Fruit fly (Drosophila melanogaster) whole organism, embryonic: ENCODE results near the gene Ocrl.
A peak's percentile ranks its signal among the peaks of the same experiment; 100 is the strongest.

Experiments
- ATbp ChIP-seq: fragments of 200-800 bp; sonication (Bioruptor generic); optimal IDR thresholded peaks from 2 replicates; lab custom pipeline; 2017; ENCODE audit warnings: missing biosample characterization, mild to moderate bottlenecking, missing genetic modification characterization, missing genetic modification reagents
- Adf1 ChIP-seq: fragments of 200-800 bp; sonication (Bioruptor generic); IDR thresholded peaks from 2 replicates; pipeline ENCODE4 v1.3.6; 2022; ENCODE audit warnings: missing biosample characterization, missing genetic modification characterization
- Bdp1 ChIP-seq: fragments of 200-800 bp; sonication (Bioruptor generic); optimal IDR thresholded peaks from 3 replicates; lab custom pipeline; 2016; ENCODE audit warnings: missing biosample characterization, missing genetic modification characterization
- CG1024 ChIP-seq: fragments of 200-800 bp; sonication (Bioruptor generic); IDR thresholded peaks from 2 replicates; pipeline ENCODE4 v1.3.6; 2022; ENCODE audit warnings: missing biosample characterization, missing genetic modification characterization
- CG11247 ChIP-seq: fragments of 200-800 bp; sonication (Bioruptor generic); IDR thresholded peaks from 2 replicates; pipeline ENCODE4 v1.3.6; 2022; ENCODE audit warnings: missing biosample characterization, missing genetic modification characterization
- CG12155 ChIP-seq: fragments of 200-800 bp; sonication (Bioruptor generic); optimal IDR thresholded peaks from 3 replicates; lab custom pipeline; 2016; ENCODE audit warnings: missing biosample characterization, missing genetic modification characterization
- CG15073 ChIP-seq: fragments of 200-800 bp; sonication (Bioruptor generic); optimal IDR thresholded peaks from 2 replicates; lab custom pipeline; 2016; ENCODE audit warnings: missing biosample characterization, missing genetic modification characterization
- CG1529 ChIP-seq: fragments of 200-800 bp; sonication (Bioruptor generic); optimal IDR thresholded peaks from 3 replicates; lab custom pipeline; 2018; ENCODE audit warnings: missing biosample characterization, missing genetic modification characterization
- CG16779 ChIP-seq: fragments of 200-800 bp; sonication (Bioruptor generic); IDR thresholded peaks from 2 replicates; pipeline ENCODE4 v1.3.6; 2022; ENCODE audit warnings: missing biosample characterization, missing genetic modification characterization
- CG2678 ChIP-seq: fragments of 200-800 bp; sonication (Bioruptor generic); optimal IDR thresholded peaks from 3 replicates; lab custom pipeline; 2019; ENCODE audit warnings: missing biosample characterization, mild to moderate bottlenecking, missing genetic modification characterization, moderate library complexity
- CG2875 ChIP-seq: fragments of 200-800 bp; sonication (Bioruptor generic); optimal IDR thresholded peaks from 2 replicates; lab custom pipeline; 2017; ENCODE audit warnings: missing biosample characterization, mild to moderate bottlenecking, missing genetic modification characterization, missing genetic modification reagents
- CG33557 ChIP-seq: fragments of 200-800 bp; sonication (Bioruptor generic); optimal IDR thresholded peaks from 2 replicates; lab custom pipeline; 2019; ENCODE audit warnings: missing biosample characterization, mild to moderate bottlenecking, missing genetic modification characterization, moderate library complexity
- CG34376 ChIP-seq: fragments of 200-800 bp; sonication (Bioruptor generic); optimal IDR thresholded peaks from 2 replicates; lab custom pipeline; 2018; ENCODE audit warnings: missing biosample characterization, mild to moderate bottlenecking, missing genetic modification characterization
- CG4707 ChIP-seq: fragments of 200-800 bp; sonication (Bioruptor generic); optimal IDR thresholded peaks from 2 replicates; lab custom pipeline; 2018; ENCODE audit warnings: missing biosample characterization, mild to moderate bottlenecking, missing genetic modification characterization, moderate library complexity
- CG6272 ChIP-seq: fragments of 200-800 bp; sonication (Bioruptor generic); IDR thresholded peaks from 2 replicates; pipeline ENCODE4 v1.3.6; 2022; ENCODE audit warnings: missing biosample characterization, missing genetic modification characterization
- CG6654 ChIP-seq: fragments of 200-800 bp; sonication (Bioruptor generic); optimal IDR thresholded peaks from 2 replicates; lab custom pipeline; 2017; ENCODE audit warnings: missing biosample characterization, mild to moderate bottlenecking, missing genetic modification characterization
- CG7271 ChIP-seq: fragments of 200-800 bp; sonication (Bioruptor generic); optimal IDR thresholded peaks from 2 replicates; lab custom pipeline; 2018; ENCODE audit warnings: missing biosample characterization, mild to moderate bottlenecking, missing genetic modification characterization, moderate library complexity
- CG7745 ChIP-seq: fragments of 200-800 bp; sonication (Bioruptor generic); optimal IDR thresholded peaks from 2 replicates; lab custom pipeline; 2018; ENCODE audit warnings: missing biosample characterization, mild to moderate bottlenecking, missing genetic modification characterization, moderate library complexity
- CG7839 ChIP-seq: fragments of 200-800 bp; sonication (Bioruptor generic); optimal IDR thresholded peaks from 3 replicates; lab custom pipeline; 2018; ENCODE audit warnings: missing biosample characterization, mild to moderate bottlenecking, missing genetic modification characterization, moderate library complexity
- CG8478 ChIP-seq: fragments of >200 bp; optimal IDR thresholded peaks from 2 replicates; lab custom pipeline; 2018
- CG8944 ChIP-seq: fragments of 200-800 bp; sonication (Bioruptor generic); optimal IDR thresholded peaks from 3 replicates; lab custom pipeline; 2016; ENCODE audit warnings: missing biosample characterization, missing genetic modification characterization
- CTCF ChIP-seq: fragments of 200-800 bp; sonication (Bioruptor generic); optimal IDR thresholded peaks from 2 replicates; lab custom pipeline; 2017; ENCODE audit warnings: missing biosample characterization, mild to moderate bottlenecking, missing genetic modification characterization, moderate library complexity
- Camta ChIP-seq: fragments of 200-800 bp; sonication (Bioruptor generic); optimal IDR thresholded peaks from 2 replicates; lab custom pipeline; 2016; ENCODE audit warnings: missing biosample characterization, missing genetic modification characterization
- CkIIα-i1 ChIP-seq: fragments of 200-800 bp; sonication (Bioruptor generic); IDR thresholded peaks from 2 replicates; pipeline ENCODE4 v1.3.6; 2022; ENCODE audit warnings: missing biosample characterization, missing genetic modification characterization
- D19A ChIP-seq: fragments of 200-800 bp; optimal IDR thresholded peaks from 3 replicates; lab custom pipeline; 2019; ENCODE audit warnings: missing biosample characterization, mild to moderate bottlenecking, missing genetic modification characterization, moderate library complexity
- Gug ChIP-seq: fragments of 200-800 bp; sonication (Bioruptor generic); IDR thresholded peaks from 4 replicates; pipeline ENCODE4 v1.3.6; 2022; ENCODE audit warnings: missing biosample characterization, missing genetic modification characterization
- Hr78 ChIP-seq, 2 experiments: fragments of 200-800 bp in 1 of 2; fragments of >200 bp in 1 of 2; sonication (Bioruptor generic) in 1 of 2; optimal IDR thresholded peaks; 2 replicates each; lab custom pipeline; 2017 to 2019; ENCODE audit warnings: missing biosample characterization in 2 of 2, missing genetic modification characterization in 2 of 2, mild to moderate bottlenecking in 1 of 2, moderate library complexity in 1 of 2
- Mrtf ChIP-seq: fragments of 200-800 bp; sonication (Bioruptor generic); IDR thresholded peaks from 3 replicates; pipeline ENCODE4 v1.3.6; 2022; ENCODE audit warnings: missing biosample characterization, missing genetic modification characterization
- Trl ChIP-seq, 3 experiments: fragments of >200 bp in 2 of 3; fragments of 200-800 bp in 1 of 3; sonication (Bioruptor generic) in 1 of 3; optimal IDR thresholded peaks; 2 replicates in 1 of 3; 3 replicates in 2 of 3; lab custom pipeline; 2016 to 2017; ENCODE audit warnings: missing biosample characterization in 1 of 3, missing genetic modification characterization in 1 of 3
- amos ChIP-seq: fragments of 200-800 bp; sonication (Bioruptor generic); IDR thresholded peaks from 2 replicates; pipeline ENCODE4 v1.3.6; 2022; ENCODE audit warnings: missing biosample characterization, missing genetic modification characterization; ENCODE audit not compliant: partially characterized antibody
- chm ChIP-seq: fragments of 200-800 bp; sonication (Bioruptor generic); IDR thresholded peaks from 2 replicates; pipeline ENCODE4 v1.3.6; 2022; ENCODE audit warnings: missing biosample characterization, missing genetic modification characterization
- da ChIP-seq: fragments of 200-800 bp; sonication (Bioruptor generic); optimal IDR thresholded peaks from 2 replicates; lab custom pipeline; 2016; ENCODE audit warnings: missing biosample characterization, missing genetic modification characterization
- dpn ChIP-seq, 2 experiments: fragments of 200-800 bp; sonication (Bioruptor generic); optimal IDR thresholded peaks; 3 replicates each; lab custom pipeline; 2016; ENCODE audit warnings: missing biosample characterization in 2 of 2, missing genetic modification characterization in 2 of 2
- ems ChIP-seq: fragments of 200-800 bp; sonication (Bioruptor generic); optimal IDR thresholded peaks from 3 replicates; lab custom pipeline; 2016; ENCODE audit warnings: missing biosample characterization, missing genetic modification characterization
- gce ChIP-seq: fragments of 200-800 bp; sonication (Bioruptor generic); IDR thresholded peaks from 3 replicates; pipeline ENCODE4 v1.3.6; 2022; ENCODE audit warnings: missing biosample characterization, missing genetic modification characterization
- gcm2 ChIP-seq: fragments of 200-800 bp; sonication (Bioruptor generic); optimal IDR thresholded peaks from 2 replicates; lab custom pipeline; 2016; ENCODE audit warnings: missing biosample characterization, missing genetic modification characterization
- hbn ChIP-seq: fragments of 200-800 bp; sonication (Bioruptor generic); IDR thresholded peaks from 2 replicates; pipeline ENCODE4 v1.3.6; 2022; ENCODE audit warnings: missing biosample characterization, missing genetic modification characterization; ENCODE audit not compliant: partially characterized antibody
- hkb ChIP-seq, 2 experiments: fragments of 200-800 bp in 1 of 2; fragments of >200 bp in 1 of 2; sonication (Bioruptor generic) in 1 of 2; IDR thresholded peaks in 1 of 2; optimal IDR thresholded peaks in 1 of 2; 2 replicates each; pipeline versions ENCODE4 v1.3.6 to Lab custom; 2017 to 2022; ENCODE audit warnings: missing biosample characterization in 1 of 2, missing genetic modification characterization in 1 of 2
- kay ChIP-seq: fragments of 200-800 bp; sonication (Bioruptor generic); optimal IDR thresholded peaks from 2 replicates; lab custom pipeline; 2016; ENCODE audit warnings: missing biosample characterization, missing genetic modification characterization
- lab ChIP-seq: fragments of 200-800 bp; sonication (Bioruptor generic); optimal IDR thresholded peaks from 3 replicates; lab custom pipeline; 2017; ENCODE audit warnings: missing biosample characterization, missing genetic modification characterization, mild to moderate bottlenecking, moderate library complexity, missing genetic modification reagents
- ranshi ChIP-seq: fragments of 200-800 bp; sonication (Bioruptor generic); IDR thresholded peaks from 2 replicates; pipeline ENCODE4 v1.3.6; 2022; ENCODE audit warnings: missing biosample characterization, missing genetic modification characterization
- ro ChIP-seq: fragments of 200-800 bp; sonication (Bioruptor generic); IDR thresholded peaks from 2 replicates; pipeline ENCODE4 v1.3.6; 2022; ENCODE audit warnings: missing biosample characterization, missing genetic modification characterization
- row ChIP-seq: fragments of 200-800 bp; sonication (Bioruptor generic); IDR thresholded peaks from 3 replicates; pipeline ENCODE4 v1.3.6; 2022; ENCODE audit warnings: missing biosample characterization, missing genetic modification characterization
- schlank ChIP-seq: fragments of 200-800 bp; sonication (Bioruptor generic); optimal IDR thresholded peaks from 2 replicates; lab custom pipeline; 2018; ENCODE audit warnings: missing biosample characterization, mild to moderate bottlenecking, missing genetic modification characterization
- shn ChIP-seq: fragments of 200-800 bp; sonication (Bioruptor generic); optimal IDR thresholded peaks from 3 replicates; lab custom pipeline; 2016; ENCODE audit warnings: missing biosample characterization, missing genetic modification characterization
- stwl ChIP-seq: fragments of 200-800 bp; sonication (Bioruptor generic); optimal IDR thresholded peaks from 3 replicates; lab custom pipeline; 2018; ENCODE audit warnings: missing biosample characterization, mild to moderate bottlenecking, missing genetic modification characterization, moderate library complexity
- tna ChIP-seq: fragments of 200-800 bp; sonication (Bioruptor generic); IDR thresholded peaks from 2 replicates; pipeline ENCODE4 v1.3.6; 2022; ENCODE audit warnings: missing biosample characterization, missing genetic modification characterization; ENCODE audit not compliant: partially characterized antibody
- unpg ChIP-seq: fragments of 200-800 bp; sonication (Bioruptor generic); optimal IDR thresholded peaks from 3 replicates; lab custom pipeline; 2018; ENCODE audit warnings: missing biosample characterization, mild to moderate bottlenecking, missing genetic modification characterization, moderate library complexity

Ocrl gene

dm6 chrX:1943337-1944244 is 20.8 kb downstream of the Ocrl start (continued):
- TF ChIP-seq stwl (tag; lab: Kevin White, UChicago) = no peak
- peak; percentile 42 to 76 for TF ChIP-seq dpn (GFP tag; optimal IDR thresholded peaks at IDR 0.05; lab: Kevin White, UChicago)
- TF ChIP-seq Camta (GFP tag; lab: Kevin White, UChicago) = peak; percentile 65
- TF ChIP-seq hkb (optimal IDR thresholded peaks at IDR 0.05; lab: Kevin White, UChicago) = no peak
- TF ChIP-seq hkb (GFP tag; IDR thresholded peaks at IDR 0.05; lab: Robert Waterston, UW) = peak; percentile 61
- TF ChIP-seq D19A = peak; percentile 100
- TF ChIP-seq Adf1 (GFP tag; lab: Robert Waterston, UW) = no peak
- no peak for TF ChIP-seq CG8944 (GFP tag; lab: Kevin White, UChicago)
- peak; percentile 85 for TF ChIP-seq CG7839 (tag; lab: Kevin White, UChicago)
- no peak for TF ChIP-seq ro (GFP tag; lab: Robert Waterston, UW)
- no peak; the same call in 2 of the 3 replicates for TF ChIP-seq Mrtf (GFP tag; lab: Robert Waterston, UW)
- TF ChIP-seq CG34376 (GFP tag; lab: Kevin White, UChicago) = no peak
- TF ChIP-seq gce (GFP tag; lab: Robert Waterston, UW) = 0 out of 3 replicates have a peak, but pooled peaks have one; percentile 5
- TF ChIP-seq Bdp1 = no peak
- no peak; the same call in 3 of the 4 replicates for TF ChIP-seq Gug
- TF ChIP-seq CG2678 (tag; lab: Kevin White, UChicago) = peak; percentile 86
- TF ChIP-seq CG7271 (tag; lab: Kevin White, UChicago) = no peak
- TF ChIP-seq kay (GFP tag; lab: Kevin White, UChicago) = peak; percentile 37
- peak; percentile 56 for TF ChIP-seq schlank
- peak; percentile 69 for TF ChIP-seq CG33557 (GFP tag; lab: Kevin White, UChicago)
- peak; percentile 72 for TF ChIP-seq unpg (GFP tag; lab: Kevin White, UChicago)
- peak; percentile 66 for TF ChIP-seq CG2875
- no peak for TF ChIP-seq CkIIα-i1 (GFP tag; lab: Robert Waterston, UW)
- TF ChIP-seq CTCF (GFP tag; lab: Kevin White, UChicago) = peak; percentile 40
- no peak for TF ChIP-seq chm (GFP tag; lab: Robert Waterston, UW)
- TF ChIP-seq CG6654 (GFP tag; lab: Kevin White, UChicago) = peak; percentile 51
- TF ChIP-seq shn = peak; percentile 71
- TF ChIP-seq CG8478 = no peak
- peak; percentile 82 to 90 for TF ChIP-seq Trl (optimal IDR thresholded peaks at IDR 0.05; lab: Kevin White, UChicago)
- peak; percentile 19 for TF ChIP-seq Trl (GFP tag; optimal IDR thresholded peaks at IDR 0.05; lab: Kevin White, UChicago)
- TF ChIP-seq tna (GFP tag; lab: Robert Waterston, UW) = no peak
- peak; percentile 36; the same call in 1 of the 2 replicates for TF ChIP-seq CG11247 (GFP tag; lab: Robert Waterston, UW)
- peak; percentile 79 for TF ChIP-seq ATbp (GFP tag; lab: Kevin White, UChicago)
- no peak for TF ChIP-seq gcm2 (GFP tag; lab: Kevin White, UChicago)
- TF ChIP-seq CG4707 (GFP tag; lab: Kevin White, UChicago) = peak; percentile 27
- peak; percentile 59 for TF ChIP-seq ems (GFP tag; lab: Kevin White, UChicago)
- 0 out of 2 replicates have a peak, but pooled peaks have one; percentile 50 for TF ChIP-seq ranshi (GFP tag; lab: Robert Waterston, UW)
- TF ChIP-seq CG16779 (GFP tag; lab: Robert Waterston, UW) = no peak
- TF ChIP-seq row (GFP tag; lab: Robert Waterston, UW) = peak; percentile 72
- TF ChIP-seq lab (GFP tag; lab: Kevin White, UChicago) = peak; percentile 61
- TF ChIP-seq CG15073 (GFP tag; lab: Kevin White, UChicago) = no peak
- TF ChIP-seq CG6272 (GFP tag; lab: Robert Waterston, UW) = no peak
- no peak for TF ChIP-seq amos (GFP tag; lab: Robert Waterston, UW)
- TF ChIP-seq hbn (GFP tag; lab: Robert Waterston, UW) = no peak
- TF ChIP-seq CG1529 (GFP tag; lab: Kevin White, UChicago) = peak; percentile 74
- TF ChIP-seq da (GFP tag; lab: Kevin White, UChicago) = no peak
- TF ChIP-seq Hr78 (GFP tag; optimal IDR thresholded peaks at IDR 0.05; lab: Kevin White, UChicago) = peak in 1 of 2 experiments; percentile 59
- no peak for TF ChIP-seq CG1024
- TF ChIP-seq CG7745 (tag; lab: Kevin White, UChicago) = no peak
- TF ChIP-seq CG12155 = peak; percentile 58
